Fruit fly (Drosophila melanogaster) S2 (cell line): ENCODE data around the gene CG32137.

Experiments
- CG8478 ChIP-seq: fragments of >200 bp; optimal IDR thresholded peaks from 2 replicates; lab custom pipeline; 2018
- CTCF ChIP-seq, 2 experiments: fragments of >200 bp; optimal IDR thresholded peaks; 2 replicates each; lab custom pipeline; 2018

- TF ChIP-seq CG8478 (lab: Kevin White, UChicago) (no peak), CTCF (optimal IDR thresholded peaks at IDR 0.05; lab: Kevin White, UChicago) (no peak)
Measured at dm6 chr3L:13903186-13904020, 35.6 kb upstream of the CG32137 start, which contains the start of gene dysc.
